Worm (Caenorhabditis elegans): Measurements from ENCODE around the gene srt-43.

DNA sequence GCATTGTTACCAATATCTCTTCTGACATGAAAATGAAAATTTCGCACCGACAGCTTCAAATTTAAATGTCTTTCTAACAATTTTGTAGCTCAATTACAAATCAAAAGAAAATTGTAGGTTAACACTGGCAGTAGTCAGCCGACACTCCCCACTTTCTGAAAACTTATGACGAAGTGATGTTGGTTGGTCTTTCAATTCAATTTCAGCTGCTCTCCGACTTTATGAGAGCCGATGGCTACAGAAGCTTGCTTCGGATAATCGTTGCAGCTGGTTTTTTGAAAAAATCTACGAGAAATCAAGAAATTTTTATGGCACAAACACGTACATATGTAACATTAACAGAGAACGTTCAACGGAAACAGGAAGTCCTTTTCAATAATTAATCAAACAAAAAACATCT is 15.8 kb downstream of the srt-43 start, which contains the start of gene sre-20:
- TF ChIP-seq lin-39 (tag; optimal IDR thresholded peaks at IDR 0.05) (no peak), unc-39 (tag; optimal IDR thresholded peaks at IDR 0.05) (no peak), zag-1 (tag; optimal IDR thresholded peaks at IDR 0.05) (no peak), R02D3.7 (tag; optimal IDR thresholded peaks at IDR 0.05) (no peak), nhr-11 (tag; optimal IDR thresholded peaks at IDR 0.05) (no peak), snpc-4 (tag; optimal IDR thresholded peaks at IDR 0.05) (no peak), crh-2 (tag; optimal IDR thresholded peaks at IDR 0.05) (no peak)

All from whole organism, L2 larva.